Worm (Caenorhabditis elegans): ENCODE data around the gene srv-10.

Gene srv-10

DNA sequence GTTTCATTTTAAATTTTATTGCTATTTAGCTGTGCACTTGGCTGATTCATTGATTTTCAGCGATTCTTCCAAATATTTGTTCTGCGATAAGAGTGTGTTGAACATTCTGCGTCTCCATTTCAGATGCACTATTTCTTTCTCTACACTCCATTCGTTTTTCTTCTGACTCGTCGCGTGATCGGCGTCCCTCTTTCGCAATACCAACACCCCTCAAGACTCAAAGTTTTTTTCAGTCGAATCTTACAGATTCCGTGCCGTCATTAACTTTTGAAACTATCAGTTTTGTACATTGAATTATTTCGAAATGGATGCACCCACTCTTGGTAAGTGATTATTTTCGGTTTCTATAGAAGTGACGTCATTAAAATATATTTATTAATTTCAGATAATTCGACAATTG lies 39.3 kb downstream of the srv-10 start, which contains the start of gene frm-10 (continued):
- peak; percentile 53 for TF ChIP-seq nhr-23 (tag; optimal IDR thresholded peaks at IDR 0.05)
- no peak for TF ChIP-seq ztf-4 (tag; optimal IDR thresholded peaks at IDR 0.05)
- TF ChIP-seq lin-39 (tag; optimal IDR thresholded peaks at IDR 0.05): peak; percentile 45
- no peak for TF ChIP-seq fkh-2 (tag; optimal IDR thresholded peaks at IDR 0.05)
- TF ChIP-seq ceh-16 (tag; optimal IDR thresholded peaks at IDR 0.05): no peak
- no peak for TF ChIP-seq ceh-9 (tag; optimal IDR thresholded peaks at IDR 0.05)
- no peak for TF ChIP-seq ama-1 (optimal IDR thresholded peaks at IDR 0.05)
- TF ChIP-seq nhr-67 (tag; optimal IDR thresholded peaks at IDR 0.05): no peak
- no peak for TF ChIP-seq mml-1 (tag; optimal IDR thresholded peaks at IDR 0.05)
- TF ChIP-seq ztf-11 (tag; optimal IDR thresholded peaks at IDR 0.05): no peak
- peak; percentile 9 for TF ChIP-seq lsy-12 (tag; optimal IDR thresholded peaks at IDR 0.05)
- TF ChIP-seq aly-2 (tag; optimal IDR thresholded peaks at IDR 0.05): no peak
- no peak for TF ChIP-seq elt-3 (tag; optimal IDR thresholded peaks at IDR 0.05)
- no peak for TF ChIP-seq nhr-28 (tag; optimal IDR thresholded peaks at IDR 0.05)
- no peak for TF ChIP-seq R02D3.7 (tag; optimal IDR thresholded peaks at IDR 0.05)
- TF ChIP-seq nhr-25 (tag; optimal IDR thresholded peaks at IDR 0.05): peak; percentile 36
- peak; percentile 90 for TF ChIP-seq hmg-11 (tag; optimal IDR thresholded peaks at IDR 0.05)
- no peak for TF ChIP-seq egl-5 (tag; optimal IDR thresholded peaks at IDR 0.05)
- TF ChIP-seq eor-1 (tag; optimal IDR thresholded peaks at IDR 0.05): no peak
- TF ChIP-seq egl-27 (tag; optimal IDR thresholded peaks at IDR 0.05): no peak

- TF ChIP-seq nhr-67 (tag; optimal IDR thresholded peaks at IDR 0.05): no peak
- no peak for TF ChIP-seq unc-62 (GFP tag; optimal IDR thresholded peaks at IDR 0.05)
- TF ChIP-seq skn-1 (tag; optimal IDR thresholded peaks at IDR 0.05): peak; percentile 49
- peak; percentile 34 for TF ChIP-seq nhr-25 (tag; optimal IDR thresholded peaks at IDR 0.05)
- peak; percentile 9 for TF ChIP-seq elt-2 (tag; optimal IDR thresholded peaks at IDR 0.05)
Measured at ce11 chrV:13464123-13464522, 40.4 kb downstream of the srv-10 start.

DNA sequence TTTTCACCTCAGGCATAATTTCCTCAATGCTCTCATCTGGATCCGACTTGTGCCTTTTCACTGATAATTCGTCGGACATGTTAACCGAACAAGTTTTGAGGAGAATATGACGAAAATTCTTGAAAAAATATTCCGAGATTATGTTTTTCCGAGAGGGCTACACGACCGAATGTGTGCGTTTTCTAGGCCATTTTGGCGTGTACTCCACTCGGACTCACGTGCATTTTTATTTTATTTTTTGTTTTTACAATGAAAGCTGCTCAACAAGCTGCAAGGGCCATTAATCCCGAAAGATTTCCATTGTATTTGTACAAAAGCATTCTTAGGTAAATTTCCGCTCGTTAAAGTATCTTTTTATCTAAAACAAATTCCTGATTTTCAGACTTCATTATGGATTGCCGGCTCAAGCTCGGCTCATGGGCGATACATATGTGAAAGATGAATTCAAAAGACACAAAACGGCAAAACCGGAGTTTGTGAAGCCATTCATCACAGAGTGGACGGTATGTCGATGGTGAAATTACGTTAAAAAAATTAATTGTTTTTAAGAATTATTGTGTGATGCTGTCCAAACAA lies 44.6 kb downstream of the srv-10 start, which contains the start of the genes F25H9.6 and F25H9.7:
Gene F25H9.6, minus strand, starts transcription at position 172 of the 576 bp plus-strand sequence.
Gene F25H9.7, plus strand, starts transcription at position 187 of the 576 bp plus-strand sequence.
- TF ChIP-seq lin-39 (tag; optimal IDR thresholded peaks at IDR 0.05): peak; percentile 49
- peak; percentile 39 for TF ChIP-seq tbx-2 (tag; optimal IDR thresholded peaks at IDR 0.05)
- peak; percentile 48 for TF ChIP-seq skn-1 (tag; optimal IDR thresholded peaks at IDR 0.05)
- no peak for TF ChIP-seq fkh-10 (GFP tag; optimal IDR thresholded peaks at IDR 0.05)
- no peak for TF ChIP-seq unc-39 (tag; optimal IDR thresholded peaks at IDR 0.05)
- TF ChIP-seq jun-1 (tag; optimal IDR thresholded peaks at IDR 0.05): peak; percentile 54
- TF ChIP-seq mml-1 (tag; optimal IDR thresholded peaks at IDR 0.05): no peak
- TF ChIP-seq nhr-12 (tag; optimal IDR thresholded peaks at IDR 0.05): no peak
- TF ChIP-seq snpc-4 (tag; optimal IDR thresholded peaks at IDR 0.05): peak; percentile 72
- no peak for TF ChIP-seq ceh-9 (tag; optimal IDR thresholded peaks at IDR 0.05)
- no peak for TF ChIP-seq ztf-4 (tag; optimal IDR thresholded peaks at IDR 0.05)
- peak; percentile 87 for TF ChIP-seq lsy-12 (tag; optimal IDR thresholded peaks at IDR 0.05)
- TF ChIP-seq ceh-82 (tag; optimal IDR thresholded peaks at IDR 0.05): no peak
- no peak for TF ChIP-seq ztf-11 (tag; optimal IDR thresholded peaks at IDR 0.05)
- TF ChIP-seq R02D3.7 (tag; optimal IDR thresholded peaks at IDR 0.05): peak; percentile 52
- peak; percentile 83 for TF ChIP-seq hmg-11 (tag; optimal IDR thresholded peaks at IDR 0.05)
- TF ChIP-seq lin-15B (tag; optimal IDR thresholded peaks at IDR 0.05): peak; percentile 76
- peak; percentile 77 for TF ChIP-seq nfya-1 (tag; optimal IDR thresholded peaks at IDR 0.05; ENCODE audit: insufficient read depth)
- TF ChIP-seq elt-3 (tag; optimal IDR thresholded peaks at IDR 0.05): no peak
- TF ChIP-seq egl-5 (tag; optimal IDR thresholded peaks at IDR 0.05): no peak
- TF ChIP-seq egl-27 (tag; optimal IDR thresholded peaks at IDR 0.05): peak; percentile 18
- TF ChIP-seq mdl-1 (tag; optimal IDR thresholded peaks at IDR 0.05): peak; percentile 78
- TF ChIP-seq fkh-2 (tag; optimal IDR thresholded peaks at IDR 0.05): no peak
- TF ChIP-seq ama-1 (optimal IDR thresholded peaks at IDR 0.05): no peak
- TF ChIP-seq zag-1 (tag; optimal IDR thresholded peaks at IDR 0.05): no peak
- TF ChIP-seq eor-1 (tag; optimal IDR thresholded peaks at IDR 0.05): no peak
- TF ChIP-seq nhr-77 (tag; optimal IDR thresholded peaks at IDR 0.05): peak; percentile 27
- no peak for TF ChIP-seq pha-4 (tag; optimal IDR thresholded peaks at IDR 0.05)
- TF ChIP-seq elt-1 (tag; optimal IDR thresholded peaks at IDR 0.05): no peak
- TF ChIP-seq nhr-237 (tag; optimal IDR thresholded peaks at IDR 0.05): no peak
- TF ChIP-seq pqm-1 (tag; optimal IDR thresholded peaks at IDR 0.05): peak; percentile 60
- no peak for TF ChIP-seq fos-1 (tag; optimal IDR thresholded peaks at IDR 0.05)
- TF ChIP-seq aly-2 (tag; optimal IDR thresholded peaks at IDR 0.05): no peak
- TF ChIP-seq daf-12 (tag; optimal IDR thresholded peaks at IDR 0.05): no peak
- no peak for TF ChIP-seq sea-2 (GFP tag; optimal IDR thresholded peaks at IDR 0.05)
- TF ChIP-seq nhr-43 (tag; optimal IDR thresholded peaks at IDR 0.05; ENCODE audit: poor library complexity, severe bottlenecking): peak; percentile 95
- TF ChIP-seq ceh-28 (tag; optimal IDR thresholded peaks at IDR 0.05): peak; percentile 9
- TF ChIP-seq nhr-25 (tag; optimal IDR thresholded peaks at IDR 0.05): peak; percentile 48
- TF ChIP-seq unc-62 (GFP tag; optimal IDR thresholded peaks at IDR 0.05): no peak
- TF ChIP-seq nhr-67 (tag; optimal IDR thresholded peaks at IDR 0.05): no peak
- no peak for TF ChIP-seq ceh-16 (tag; optimal IDR thresholded peaks at IDR 0.05)
- TF ChIP-seq ZK546.5 (tag; optimal IDR thresholded peaks at IDR 0.05): no peak
- peak; percentile 47 for TF ChIP-seq elt-2 (tag; optimal IDR thresholded peaks at IDR 0.05)
- TF ChIP-seq nhr-23 (tag; optimal IDR thresholded peaks at IDR 0.05): peak; percentile 56
- no peak for TF ChIP-seq nhr-28 (tag; optimal IDR thresholded peaks at IDR 0.05)
- TF ChIP-seq nhr-11 (tag; optimal IDR thresholded peaks at IDR 0.05): no peak

Data from whole organism, L3 larva.